Fruit fly (Drosophila melanogaster): ENCODE data around the gene CG9215.

- TF ChIP-seq CG17568 (GFP tag; optimal IDR thresholded peaks at IDR 0.05), result no peak
- TF ChIP-seq lola (GFP tag; optimal IDR thresholded peaks at IDR 0.05), result no peak
- TF ChIP-seq MESR4 (GFP tag; optimal IDR thresholded peaks at IDR 0.05), result no peak
- TF ChIP-seq CG13123 (GFP tag; optimal IDR thresholded peaks at IDR 0.05), result no peak
- TF ChIP-seq CG6765 (GFP tag; optimal IDR thresholded peaks at IDR 0.05), result no peak
- no peak for TF ChIP-seq CG17361 (GFP tag; IDR thresholded peaks at IDR 0.05)
- TF ChIP-seq CG10462 (GFP tag; optimal IDR thresholded peaks at IDR 0.05), result no peak
Observed at dm6 chrX:15610173-15610572, 27.5 kb upstream of the CG9215 start.

Measured in whole organism, embryonic.